Worm (Caenorhabditis elegans): ENCODE measurements around the gene rpb-9.

ce11 chrV:7994570-7994969, 17.6 kb downstream of the rpb-9 start, which contains the start of gene ceh-76:
- TF ChIP-seq hmg-20 (GFP tag; IDR thresholded peaks at IDR 0.05) (no peak), ceh-27 (GFP tag; optimal IDR thresholded peaks at IDR 0.05) (no peak), athp-1 (tag; optimal IDR thresholded peaks at IDR 0.05) (no peak), lin-35 (GFP tag; optimal IDR thresholded peaks at IDR 0.05) (no peak), zfh-2 (GFP tag; conservative IDR thresholded peaks at IDR 0.05) (no peak), unc-62 (GFP tag; optimal IDR thresholded peaks at IDR 0.05) (no peak), pha-4 (tag; optimal IDR thresholded peaks at IDR 0.05) (no peak), nhr-27 (tag; optimal IDR thresholded peaks at IDR 0.05) (no peak), sptf-2 (GFP tag; optimal IDR thresholded peaks at IDR 0.05) (no peak)

Measured in whole organism, young adult.